Worm (Caenorhabditis elegans) whole organism, mixed stage, embryonic: ENCODE results near the gene glb-11.
A peak's percentile ranks its signal among the peaks of the same experiment; 100 is the strongest.

ENCODE experiments used
- M03D4.4 ChIP-seq: sonication (generic microtip); optimal IDR thresholded peaks from 2 replicates; lab custom pipeline; 2017; ENCODE audit warnings: mild to moderate bottlenecking, missing genetic modification characterization, missing compliant biosample characterization
- bed-3 ChIP-seq: fragments of 200-800 bp; sonication (Bioruptor generic); optimal IDR thresholded peaks from 3 replicates; lab custom pipeline; 2018; ENCODE audit warnings: mild to moderate bottlenecking, missing genetic modification characterization, moderate library complexity, missing compliant biosample characterization
- blmp-1 ChIP-seq: fragments of 150-350 bp; optimal IDR thresholded peaks from 2 replicates; lab custom pipeline; 2014; ENCODE audit warnings: missing biosample characterization, missing genetic modification characterization
- ceh-39 ChIP-seq: fragments of 150-350 bp; optimal IDR thresholded peaks from 2 replicates; lab custom pipeline; 2014; ENCODE audit warnings: missing biosample characterization, missing genetic modification characterization
- ceh-83 ChIP-seq: fragments of 200-800 bp; sonication (Bioruptor generic); optimal IDR thresholded peaks from 2 replicates; lab custom pipeline; 2018; ENCODE audit warnings: mild to moderate bottlenecking, missing genetic modification characterization, missing compliant biosample characterization
- ces-1 ChIP-seq: fragments of 150-350 bp; optimal IDR thresholded peaks from 2 replicates; lab custom pipeline; 2014; ENCODE audit warnings: missing biosample characterization, missing genetic modification reagents, missing genetic modification characterization
- cnd-1 ChIP-seq: fragments of 200-800 bp; sonication (Bioruptor generic); optimal IDR thresholded peaks from 2 replicates; lab custom pipeline; 2018; ENCODE audit warnings: mild to moderate bottlenecking, missing genetic modification characterization, missing compliant biosample characterization
- drap-1 ChIP-seq: fragments of 200-800 bp; sonication (Bioruptor generic); optimal IDR thresholded peaks from 3 replicates; lab custom pipeline; 2018; ENCODE audit warnings: mild to moderate bottlenecking, missing genetic modification characterization, missing compliant biosample characterization
- elt-1 ChIP-seq: sonication (generic microtip); optimal IDR thresholded peaks from 2 replicates; lab custom pipeline; 2017; ENCODE audit warnings: missing genetic modification characterization, mild to moderate bottlenecking, missing compliant biosample characterization, antibody characterized with exemption, moderate library complexity, borderline replicate concordance; ENCODE audit not compliant: insufficient read depth
- elt-3 ChIP-seq: fragments of 150-350 bp; optimal IDR thresholded peaks from 2 replicates; lab custom pipeline; 2014; ENCODE audit warnings: missing biosample characterization, missing genetic modification characterization
- flh-1 ChIP-seq: fragments of 200-800 bp; sonication (Bioruptor generic); optimal IDR thresholded peaks from 2 replicates; lab custom pipeline; 2018; ENCODE audit warnings: mild to moderate bottlenecking, missing genetic modification characterization, moderate library complexity, missing compliant biosample characterization
- ham-2 ChIP-seq: fragments of 200-800 bp; sonication (Bioruptor generic); optimal IDR thresholded peaks from 2 replicates; lab custom pipeline; 2018; ENCODE audit warnings: mild to moderate bottlenecking, missing genetic modification characterization, missing compliant biosample characterization
- hlh-1 ChIP-seq: fragments of 150-350 bp; optimal IDR thresholded peaks from 2 replicates; lab custom pipeline; 2014; ENCODE audit warnings: missing biosample characterization, missing genetic modification reagents, missing genetic modification characterization
- lin-32 ChIP-seq: fragments of 200-800 bp; sonication (Bioruptor generic); optimal IDR thresholded peaks from 2 replicates; lab custom pipeline; 2018; ENCODE audit warnings: mild to moderate bottlenecking, missing genetic modification characterization, missing compliant biosample characterization
- lsy-2 ChIP-seq: fragments of 150-350 bp; optimal IDR thresholded peaks from 2 replicates; lab custom pipeline; 2014; ENCODE audit warnings: missing biosample characterization, missing genetic modification characterization
- mab-5 ChIP-seq: fragments of 150-350 bp; optimal IDR thresholded peaks from 2 replicates; lab custom pipeline; 2014; ENCODE audit warnings: missing biosample characterization, missing genetic modification characterization
- mep-1 ChIP-seq: fragments of 150-350 bp; optimal IDR thresholded peaks from 2 replicates; lab custom pipeline; 2017; ENCODE audit warnings: missing biosample characterization, missing genetic modification reagents, missing genetic modification characterization, inconsistent platforms
- mls-2 ChIP-seq: sonication (generic microtip); optimal IDR thresholded peaks from 2 replicates; lab custom pipeline; 2016; ENCODE audit warnings: mild to moderate bottlenecking, missing genetic modification characterization, moderate library complexity, missing compliant biosample characterization
- nhr-12 ChIP-seq: fragments of 150-350 bp; optimal IDR thresholded peaks from 2 replicates; lab custom pipeline; 2014; ENCODE audit warnings: missing biosample characterization, missing genetic modification characterization
- nhr-2 ChIP-seq: fragments of 150-350 bp; optimal IDR thresholded peaks from 2 replicates; lab custom pipeline; 2014; ENCODE audit warnings: missing biosample characterization, missing genetic modification characterization
- nhr-237 ChIP-seq: fragments of 150-350 bp; optimal IDR thresholded peaks from 2 replicates; lab custom pipeline; 2014; ENCODE audit warnings: missing biosample characterization, missing genetic modification characterization
- nhr-76 ChIP-seq: sonication (generic microtip); optimal IDR thresholded peaks from 2 replicates; lab custom pipeline; 2017; ENCODE audit warnings: missing biosample characterization, missing genetic modification characterization
- pha-4 ChIP-seq: fragments of 150-350 bp; optimal IDR thresholded peaks from 2 replicates; lab custom pipeline; 2018; ENCODE audit warnings: missing biosample characterization, missing genetic modification reagents, missing genetic modification characterization
- sem-2 ChIP-seq: fragments of 200-800 bp; sonication (Bioruptor generic); optimal IDR thresholded peaks from 2 replicates; lab custom pipeline; 2018; ENCODE audit warnings: mild to moderate bottlenecking, missing genetic modification characterization, missing compliant biosample characterization
- snpc-4 ChIP-seq: fragments of 150-350 bp; optimal IDR thresholded peaks from 2 replicates; lab custom pipeline; 2014; ENCODE audit warnings: missing biosample characterization, missing genetic modification characterization
- sptf-1 ChIP-seq: sonication (generic microtip); optimal IDR thresholded peaks from 2 replicates; lab custom pipeline; 2017; ENCODE audit warnings: mild to moderate bottlenecking, missing genetic modification characterization, moderate library complexity, missing compliant biosample characterization
- tbx-8 ChIP-seq: fragments of 200-800 bp; sonication (Bioruptor generic); optimal IDR thresholded peaks from 2 replicates; lab custom pipeline; 2018; ENCODE audit warnings: mild to moderate bottlenecking, missing genetic modification characterization, moderate library complexity, missing compliant biosample characterization
- unc-120 ChIP-seq: sonication (generic microtip); optimal IDR thresholded peaks from 2 replicates; lab custom pipeline; 2017; ENCODE audit warnings: missing genetic modification characterization, missing compliant biosample characterization; ENCODE audit not compliant: poor library complexity, severe bottlenecking
- unc-39 ChIP-seq: fragments of 150-350 bp; optimal IDR thresholded peaks from 2 replicates; lab custom pipeline; 2014; ENCODE audit warnings: missing biosample characterization, missing genetic modification characterization
- unc-62 ChIP-seq: fragments of 150-350 bp; optimal IDR thresholded peaks from 2 replicates; lab custom pipeline; 2014; ENCODE audit warnings: missing biosample characterization, missing genetic modification reagents, missing genetic modification characterization
- zip-8 ChIP-seq: fragments of 150-350 bp; optimal IDR thresholded peaks from 2 replicates; lab custom pipeline; 2014; ENCODE audit warnings: missing biosample characterization, missing genetic modification characterization

glb-11 gene

ce11 chrIII:3994457-3994856 lies 2.5 kb upstream of the glb-11 start:
- TF ChIP-seq nhr-12 (tag; lab: Kevin White, UChicago) (no peak), unc-62 (GFP tag; lab: Kevin White, UChicago) (peak; percentile 4)

ce11 chrIII:3991362-3991761 lies 627 bp downstream of the glb-11 start:
- TF ChIP-seq unc-62 (GFP tag; lab: Kevin White, UChicago) (peak; percentile 2), sem-2 (no peak), pha-4 (tag; lab: Kevin White, UChicago) (no peak), flh-1 (GFP tag; lab: Kevin White, UChicago) (no peak), nhr-2 (tag; lab: Kevin White, UChicago) (no peak), hlh-1 (tag; lab: Kevin White, UChicago) (peak; percentile 75), lin-32 (GFP tag; lab: Kevin White, UChicago) (no peak), zip-8 (tag; lab: Kevin White, UChicago) (no peak), unc-120 (tag; lab: Kevin White, UChicago) (no peak), sptf-1 (tag; lab: Kevin White, UChicago) (no peak), elt-1 (tag; lab: Kevin White, UChicago) (no peak), bed-3 (GFP tag; lab: Kevin White, UChicago) (no peak), ham-2 (GFP tag; lab: Kevin White, UChicago) (no peak), mep-1 (tag; lab: Kevin White, UChicago) (no peak), elt-3 (tag; lab: Kevin White, UChicago) (no peak)

ce11 chrIII:3987759-3988158 lies 4.2 kb downstream of the glb-11 start, which contains the start of gene C36E8.6:
Gene C36E8.6 (plus strand): TSS chrIII:3988059.
- no peak for TF ChIP-seq nhr-2 (tag; lab: Kevin White, UChicago)
- no peak for TF ChIP-seq nhr-76 (tag; lab: Kevin White, UChicago)
- no peak for TF ChIP-seq nhr-237 (tag; lab: Kevin White, UChicago)
- no peak for TF ChIP-seq M03D4.4 (tag; lab: Kevin White, UChicago)
- TF ChIP-seq mab-5 (tag; lab: Kevin White, UChicago), result no peak
- no peak for TF ChIP-seq hlh-1 (tag; lab: Kevin White, UChicago)
- no peak for TF ChIP-seq nhr-12 (tag; lab: Kevin White, UChicago)
- TF ChIP-seq lin-32 (GFP tag; lab: Kevin White, UChicago), result no peak
- TF ChIP-seq ceh-39 (tag; lab: Kevin White, UChicago), result no peak
- TF ChIP-seq sptf-1 (tag; lab: Kevin White, UChicago), result no peak
- TF ChIP-seq elt-1 (tag; lab: Kevin White, UChicago), result no peak
- TF ChIP-seq ceh-83, result no peak
- TF ChIP-seq ces-1 (GFP tag; lab: Kevin White, UChicago), result no peak
- TF ChIP-seq blmp-1 (tag; lab: Kevin White, UChicago), result no peak
- TF ChIP-seq lsy-2, result no peak
- TF ChIP-seq bed-3 (GFP tag; lab: Kevin White, UChicago), result no peak

- TF ChIP-seq unc-39 (tag; lab: Kevin White, UChicago), result no peak
- TF ChIP-seq mls-2 (tag; lab: Kevin White, UChicago), result no peak
- no peak for TF ChIP-seq blmp-1 (tag; lab: Kevin White, UChicago)
- TF ChIP-seq flh-1 (GFP tag; lab: Kevin White, UChicago), result no peak
- no peak for TF ChIP-seq M03D4.4 (tag; lab: Kevin White, UChicago)
- no peak for TF ChIP-seq cnd-1 (tag; lab: Kevin White, UChicago)
- TF ChIP-seq tbx-8 (GFP tag; lab: Kevin White, UChicago), result no peak
- no peak for TF ChIP-seq lin-32 (GFP tag; lab: Kevin White, UChicago)
- TF ChIP-seq ceh-83, result no peak
- TF ChIP-seq snpc-4 (tag; lab: Kevin White, UChicago), result no peak
Observed at ce11 chrIII:3986368-3986767, 5.6 kb downstream of the glb-11 start, which contains the start of gene Y1A5A.1. Gene Y1A5A.1 (minus strand): TSS chrIII:3986661.

ce11 chrIII:3984049-3984484 lies 7.9 kb downstream of the glb-11 start:
- no peak for TF ChIP-seq mep-1 (tag; lab: Kevin White, UChicago)
- peak; percentile 25 for TF ChIP-seq unc-120 (tag; lab: Kevin White, UChicago)
- no peak for TF ChIP-seq drap-1 (GFP tag; lab: Kevin White, UChicago)
